Fruit fly (Drosophila melanogaster) whole organism, embryonic: Measurements from ENCODE around the gene Nak.

Experiments used
- Awh ChIP-seq: fragments of 200-800 bp; sonication (Bioruptor generic); IDR thresholded peaks from 2 replicates; pipeline ENCODE4, ENCODE4 v1.3.6; 2022; ENCODE audit warnings: missing biosample characterization, missing genetic modification characterization
- CG11093 ChIP-seq: fragments of 200-800 bp; sonication (Bioruptor generic); IDR thresholded peaks from 3 replicates; pipeline ENCODE4 v1.3.6; 2022; ENCODE audit warnings: missing biosample characterization, missing genetic modification characterization
- CG11504 ChIP-seq: fragments of 200-800 bp; sonication (Bioruptor generic); optimal IDR thresholded peaks from 3 replicates; lab custom pipeline; 2019; ENCODE audit warnings: missing biosample characterization, mild to moderate bottlenecking, missing genetic modification characterization, moderate library complexity
- CG1233 ChIP-seq: fragments of 200-800 bp; sonication (Bioruptor generic); optimal IDR thresholded peaks from 4 replicates; lab custom pipeline; 2018; ENCODE audit warnings: missing biosample characterization, mild to moderate bottlenecking, missing genetic modification characterization
- CG13775 ChIP-seq: fragments of 200-800 bp; sonication (Bioruptor generic); optimal IDR thresholded peaks from 3 replicates; lab custom pipeline; 2017; ENCODE audit warnings: missing biosample characterization, mild to moderate bottlenecking, missing genetic modification characterization
- CG16813 ChIP-seq: fragments of 200-800 bp; sonication (Bioruptor generic); IDR thresholded peaks from 3 replicates; pipeline ENCODE4 v1.3.6; 2022; ENCODE audit warnings: missing biosample characterization, missing genetic modification characterization; ENCODE audit not compliant: partially characterized antibody
- CG16815 ChIP-seq: fragments of 200-800 bp; sonication (Bioruptor generic); optimal IDR thresholded peaks from 3 replicates; lab custom pipeline; 2017; ENCODE audit warnings: missing biosample characterization, mild to moderate bottlenecking, missing genetic modification characterization
- CG1832 ChIP-seq: fragments of 200-800 bp; sonication (Bioruptor generic); optimal IDR thresholded peaks from 2 replicates; lab custom pipeline; 2017; ENCODE audit warnings: missing biosample characterization, mild to moderate bottlenecking, missing genetic modification characterization, inconsistent platforms
- CG2120 ChIP-seq: fragments of 200-800 bp; sonication (Bioruptor generic); optimal IDR thresholded peaks from 3 replicates; lab custom pipeline; 2016; ENCODE audit warnings: missing biosample characterization, missing genetic modification characterization
- CG30431 ChIP-seq: fragments of 200-800 bp; sonication (Bioruptor generic); optimal IDR thresholded peaks from 2 replicates; lab custom pipeline; 2017; ENCODE audit warnings: missing biosample characterization, missing genetic modification characterization
- CG3163 ChIP-seq: fragments of 200-800 bp; sonication (Bioruptor generic); optimal IDR thresholded peaks from 3 replicates; lab custom pipeline; 2016; ENCODE audit warnings: missing biosample characterization, missing genetic modification characterization
- CG3726 ChIP-seq: fragments of 200-800 bp; sonication (Bioruptor generic); IDR thresholded peaks from 3 replicates; pipeline ENCODE4, ENCODE4 v1.3.6; 2022; ENCODE audit warnings: missing biosample characterization, missing genetic modification characterization
- CG4282 ChIP-seq: fragments of 200-800 bp; sonication (Bioruptor generic); optimal IDR thresholded peaks from 2 replicates; lab custom pipeline; 2016; ENCODE audit warnings: missing biosample characterization, missing genetic modification characterization
- CG4617 ChIP-seq: fragments of 200-800 bp; sonication (Bioruptor generic); optimal IDR thresholded peaks from 3 replicates; lab custom pipeline; 2016; ENCODE audit warnings: missing biosample characterization, missing genetic modification characterization, borderline replicate concordance
- CG7271 ChIP-seq: fragments of 200-800 bp; sonication (Bioruptor generic); optimal IDR thresholded peaks from 2 replicates; lab custom pipeline; 2018; ENCODE audit warnings: missing biosample characterization, mild to moderate bottlenecking, missing genetic modification characterization, moderate library complexity
- CG7372 ChIP-seq: fragments of 200-800 bp; sonication (Bioruptor generic); IDR thresholded peaks from 2 replicates; pipeline ENCODE4 v1.3.6; 2022; ENCODE audit warnings: missing biosample characterization, missing genetic modification characterization
- CG7987 ChIP-seq: fragments of 200-800 bp; sonication (Bioruptor generic); optimal IDR thresholded peaks from 2 replicates; lab custom pipeline; 2018; ENCODE audit warnings: missing biosample characterization, mild to moderate bottlenecking, missing genetic modification characterization, moderate library complexity
- CG8388 ChIP-seq: fragments of 200-800 bp; sonication (Bioruptor generic); optimal IDR thresholded peaks from 2 replicates; lab custom pipeline; 2019; ENCODE audit warnings: missing biosample characterization, mild to moderate bottlenecking, missing genetic modification characterization, moderate library complexity
- CG9437 ChIP-seq: fragments of 200-800 bp; sonication (Bioruptor generic); optimal IDR thresholded peaks from 2 replicates; lab custom pipeline; 2018; ENCODE audit warnings: missing biosample characterization, mild to moderate bottlenecking, missing genetic modification characterization
- CG9817 ChIP-seq: fragments of 200-800 bp; sonication (Bioruptor generic); optimal IDR thresholded peaks from 2 replicates; lab custom pipeline; 2018; ENCODE audit warnings: missing biosample characterization, mild to moderate bottlenecking, missing genetic modification characterization, moderate library complexity
- CoRest ChIP-seq: fragments of 200-800 bp; sonication (Bioruptor generic); optimal IDR thresholded peaks from 3 replicates; lab custom pipeline; 2018; ENCODE audit warnings: missing biosample characterization, mild to moderate bottlenecking, missing genetic modification characterization, moderate library complexity
- CrebB ChIP-seq: fragments of 200-800 bp; sonication (Bioruptor generic); optimal IDR thresholded peaks from 3 replicates; lab custom pipeline; 2018; ENCODE audit warnings: missing biosample characterization, mild to moderate bottlenecking, missing genetic modification characterization
- Dfd ChIP-seq, 2 experiments: fragments of >200 bp; optimal IDR thresholded peaks; 2 replicates each; lab custom pipeline; 2017; ENCODE audit warnings: missing biosample characterization in 2 of 2, missing genetic modification characterization in 2 of 2
- Fer1 ChIP-seq: fragments of 200-800 bp; sonication (Bioruptor generic); optimal IDR thresholded peaks from 2 replicates; lab custom pipeline; 2017; ENCODE audit warnings: missing biosample characterization, mild to moderate bottlenecking, missing genetic modification characterization
- GATAe ChIP-seq: fragments of 200-800 bp; sonication (Bioruptor generic); conservative IDR thresholded peaks from 2 replicates; pipeline ENCODE4 v1.3.6; 2022; ENCODE audit warnings: missing biosample characterization, missing genetic modification characterization
- H2.0 ChIP-seq: fragments of 200-800 bp; sonication (Bioruptor generic); IDR thresholded peaks from 2 replicates; pipeline ENCODE4 v1.3.6; 2022; ENCODE audit warnings: missing biosample characterization, missing genetic modification characterization
- HmgD ChIP-seq: fragments of 200-800 bp; sonication (Bioruptor generic); optimal IDR thresholded peaks from 3 replicates; lab custom pipeline; 2016; ENCODE audit warnings: missing biosample characterization, missing genetic modification characterization
- HmgZ ChIP-seq: fragments of 200-800 bp; sonication (Bioruptor generic); optimal IDR thresholded peaks from 2 replicates; lab custom pipeline; 2018; ENCODE audit warnings: missing biosample characterization, mild to moderate bottlenecking, missing genetic modification characterization
- MTF-1 ChIP-seq: fragments of 200-800 bp; sonication (Bioruptor generic); optimal IDR thresholded peaks from 2 replicates; lab custom pipeline; 2018; ENCODE audit warnings: missing biosample characterization, mild to moderate bottlenecking, missing genetic modification characterization, borderline replicate concordance
- NC2β ChIP-seq: fragments of 200-800 bp; sonication (Bioruptor generic); optimal IDR thresholded peaks from 2 replicates; lab custom pipeline; 2016; ENCODE audit warnings: missing biosample characterization, missing genetic modification characterization
- Nf-YC ChIP-seq: fragments of 200-800 bp; optimal IDR thresholded peaks from 3 replicates; lab custom pipeline; 2019; ENCODE audit warnings: missing biosample characterization, mild to moderate bottlenecking, missing genetic modification characterization, moderate library complexity
- Stat92E ChIP-seq, 3 experiments: fragments of >200 bp in 2 of 3; fragments of 200-800 bp in 1 of 3; sonication (Bioruptor generic) in 1 of 3; optimal IDR thresholded peaks; 2 replicates each; lab custom pipeline; 2017 to 2019; ENCODE audit warnings: missing biosample characterization in 3 of 3, missing genetic modification characterization in 3 of 3, mild to moderate bottlenecking in 1 of 3, moderate library complexity in 1 of 3
- amos ChIP-seq: fragments of 200-800 bp; sonication (Bioruptor generic); IDR thresholded peaks from 2 replicates; pipeline ENCODE4 v1.3.6; 2022; ENCODE audit warnings: missing biosample characterization, missing genetic modification characterization; ENCODE audit not compliant: partially characterized antibody
- ase ChIP-seq: fragments of 200-800 bp; sonication (Bioruptor generic); IDR thresholded peaks from 3 replicates; pipeline ENCODE4 v1.3.6; 2022; ENCODE audit warnings: missing biosample characterization, missing genetic modification characterization
- cad ChIP-seq: fragments of >200 bp; optimal IDR thresholded peaks from 2 replicates; lab custom pipeline; 2017; ENCODE audit warnings: missing biosample characterization, missing genetic modification characterization
- dimm ChIP-seq: fragments of 200-800 bp; sonication (Bioruptor generic); IDR thresholded peaks from 2 replicates; pipeline ENCODE4 v1.3.6; 2022; ENCODE audit warnings: missing biosample characterization, missing genetic modification characterization
- en ChIP-seq: fragments of 200-800 bp; sonication (Bioruptor generic); optimal IDR thresholded peaks from 2 replicates; lab custom pipeline; 2016; ENCODE audit warnings: missing biosample characterization, missing genetic modification characterization
- fd102C ChIP-seq: fragments of 200-800 bp; sonication (Bioruptor generic); optimal IDR thresholded peaks from 2 replicates; lab custom pipeline; 2018; ENCODE audit warnings: missing biosample characterization, mild to moderate bottlenecking, missing genetic modification characterization, moderate library complexity
- fd96Cb ChIP-seq: fragments of 200-800 bp; sonication (Bioruptor generic); optimal IDR thresholded peaks from 2 replicates; lab custom pipeline; 2018; ENCODE audit warnings: missing biosample characterization, mild to moderate bottlenecking, missing genetic modification characterization, moderate library complexity
- hkb ChIP-seq, 2 experiments: fragments of 200-800 bp in 1 of 2; fragments of >200 bp in 1 of 2; sonication (Bioruptor generic) in 1 of 2; IDR thresholded peaks in 1 of 2; optimal IDR thresholded peaks in 1 of 2; 2 replicates each; pipeline versions ENCODE4 v1.3.6 to Lab custom; 2017 to 2022; ENCODE audit warnings: missing biosample characterization in 1 of 2, missing genetic modification characterization in 1 of 2
- hth ChIP-seq: fragments of >200 bp; optimal IDR thresholded peaks from 2 replicates; lab custom pipeline; 2017; ENCODE audit warnings: inconsistent platforms
- lmd ChIP-seq: fragments of 200-800 bp; sonication (Bioruptor generic); IDR thresholded peaks from 2 replicates; pipeline ENCODE4 v1.3.6; 2022; ENCODE audit warnings: missing biosample characterization, missing genetic modification characterization
- pum ChIP-seq: fragments of 200-800 bp; sonication (Bioruptor generic); optimal IDR thresholded peaks from 2 replicates; lab custom pipeline; 2016; ENCODE audit warnings: missing biosample characterization, missing genetic modification characterization
- row ChIP-seq: fragments of 200-800 bp; sonication (Bioruptor generic); IDR thresholded peaks from 3 replicates; pipeline ENCODE4 v1.3.6; 2022; ENCODE audit warnings: missing biosample characterization, missing genetic modification characterization
- sima ChIP-seq: fragments of 200-800 bp; sonication (Bioruptor generic); optimal IDR thresholded peaks from 2 replicates; lab custom pipeline; 2016; ENCODE audit warnings: missing biosample characterization, missing genetic modification characterization
- tll ChIP-seq, 2 experiments: fragments of 200-800 bp in 1 of 2; fragments of >200 bp in 1 of 2; sonication (Bioruptor generic) in 1 of 2; optimal IDR thresholded peaks; 2 replicates each; lab custom pipeline; 2017 to 2019; ENCODE audit warnings: missing biosample characterization in 2 of 2, missing genetic modification characterization in 2 of 2, mild to moderate bottlenecking in 1 of 2, moderate library complexity in 1 of 2
- trh ChIP-seq: fragments of 200-800 bp; sonication (Bioruptor generic); optimal IDR thresholded peaks from 2 replicates; lab custom pipeline; 2016; ENCODE audit warnings: missing biosample characterization, missing genetic modification characterization
- twi ChIP-seq: fragments of 200-800 bp; optimal IDR thresholded peaks from 2 replicates; lab custom pipeline; 2019; ENCODE audit warnings: missing biosample characterization, mild to moderate bottlenecking, missing genetic modification characterization, moderate library complexity
- unc-4 ChIP-seq: fragments of 200-800 bp; sonication (Bioruptor generic); IDR thresholded peaks from 2 replicates; pipeline ENCODE4 v1.3.6; 2022; ENCODE audit warnings: missing biosample characterization, missing genetic modification characterization; ENCODE audit not compliant: partially characterized antibody

Nak gene

dm6 chr2L:18968370-18969105, at the start of gene Nak, which contains the start of gene Tango6 (continued):
- TF ChIP-seq CG16813 (peak; percentile 96), CG7987 (GFP tag; lab: Kevin White, UChicago) (peak; percentile 8), lmd (GFP tag; lab: Robert Waterston, UW) (no peak), CG4282 (GFP tag; lab: Kevin White, UChicago) (no peak), Stat92E (GFP tag; optimal IDR thresholded peaks at IDR 0.05; lab: Kevin White, UChicago) (peak in 1 of 3 experiments; percentile 51), Awh (GFP tag; lab: Robert Waterston, UW) (no peak), Fer1 (GFP tag; lab: Kevin White, UChicago) (no peak), CG9437 (GFP tag; lab: Kevin White, UChicago) (no peak), hkb (optimal IDR thresholded peaks at IDR 0.05; lab: Kevin White, UChicago) (peak; percentile 90), hkb (GFP tag; IDR thresholded peaks at IDR 0.05; lab: Robert Waterston, UW) (no peak), CG3163 (GFP tag; lab: Kevin White, UChicago) (peak; percentile 4), dimm (GFP tag; lab: Robert Waterston, UW) (no peak), unc-4 (GFP tag; lab: Robert Waterston, UW) (peak; percentile 96), CG8388 (GFP tag; lab: Kevin White, UChicago) (no peak), fd96Cb (tag; lab: Kevin White, UChicago) (no peak), Nf-YC (tag; lab: Kevin White, UChicago) (peak; percentile 40), CG2120 (GFP tag; lab: Kevin White, UChicago) (peak; percentile 58), CG11093 (GFP tag; lab: Robert Waterston, UW) (no peak), fd102C (no peak), CG1233 (GFP tag; lab: Kevin White, UChicago) (no peak), CG7372 (GFP tag; lab: Robert Waterston, UW) (no peak), CG11504 (peak; percentile 65), cad (GFP tag; lab: Kevin White, UChicago) (no peak), tll (GFP tag; optimal IDR thresholded peaks at IDR 0.05; lab: Kevin White, UChicago) (peak; percentile 49 to 87), CG1832 (no peak), en (no peak), GATAe (GFP tag; lab: Robert Waterston, UW) (peak; percentile 50; the same call in 1 of the 2 replicates), CoRest (peak; percentile 65), amos (GFP tag; lab: Robert Waterston, UW) (peak; percentile 85), trh (GFP tag; lab: Kevin White, UChicago) (no peak), CrebB (tag; lab: Kevin White, UChicago) (no peak), pum (no peak), twi (tag; lab: Kevin White, UChicago) (peak; percentile 39), hth (no peak), CG7271 (tag; lab: Kevin White, UChicago) (peak; percentile 43), Dfd (GFP tag; optimal IDR thresholded peaks at IDR 0.05; lab: Kevin White, UChicago) (no peak), ase (GFP tag; lab: Robert Waterston, UW) (no peak), CG4617 (peak; percentile 77), CG30431 (GFP tag; lab: Kevin White, UChicago) (no peak), HmgZ (tag; lab: Kevin White, UChicago) (peak; percentile 13), H2.0 (GFP tag; lab: Robert Waterston, UW) (no peak), row (GFP tag; lab: Robert Waterston, UW) (peak; percentile 86), NC2β (peak; percentile 62), CG9817 (tag; lab: Kevin White, UChicago) (no peak), CG3726 (no peak), HmgD (GFP tag; lab: Kevin White, UChicago) (peak; percentile 67), CG16815 (no peak), sima (GFP tag; lab: Kevin White, UChicago) (no peak), CG13775 (GFP tag; lab: Kevin White, UChicago) (peak; percentile 62), MTF-1 (GFP tag; lab: Kevin White, UChicago) (no peak)
